Worm (Caenorhabditis elegans): ENCODE results near the gene nspg-7.1.

DNA sequence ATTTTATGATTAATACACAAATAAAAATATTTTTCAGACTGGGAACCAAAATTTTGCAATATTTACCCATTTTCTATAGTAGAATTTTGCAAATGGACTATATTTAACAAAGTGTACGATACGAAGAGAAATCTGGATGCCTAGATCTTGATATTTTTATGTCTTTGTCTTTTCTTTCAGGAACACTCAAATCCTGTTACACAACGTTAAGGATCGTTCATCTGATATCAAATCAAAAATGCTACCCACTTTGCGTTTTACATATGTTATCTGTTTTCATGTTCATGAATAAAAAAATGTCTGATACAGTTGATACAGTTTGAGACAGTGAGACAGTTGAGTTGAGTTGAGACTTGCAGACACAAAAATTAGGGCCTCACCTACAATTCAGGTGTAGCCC is 34.4 kb downstream of the nspg-7.1 start, which contains the start of gene F49C12.1:
- TF ChIP-seq dve-1 (tag; optimal IDR thresholded peaks at IDR 0.05; ENCODE audit: insufficient read depth) (no peak), daf-12 (tag; optimal IDR thresholded peaks at IDR 0.05) (no peak), ceh-82 (tag; optimal IDR thresholded peaks at IDR 0.05) (no peak), T20F7.1 (GFP tag; optimal IDR thresholded peaks at IDR 0.05) (no peak), snpc-4 (tag; optimal IDR thresholded peaks at IDR 0.05) (no peak), pqm-1 (tag; optimal IDR thresholded peaks at IDR 0.05) (no peak), lin-15B (tag; optimal IDR thresholded peaks at IDR 0.05) (no peak), nhr-28 (tag; optimal IDR thresholded peaks at IDR 0.05) (no peak), aha-1 (tag) (peak; percentile 51), nhr-25 (tag; optimal IDR thresholded peaks at IDR 0.05; ENCODE audit: borderline replicate concordance, insufficient read depth) (no peak), ama-1 (optimal IDR thresholded peaks at IDR 0.05) (no peak), skn-1 (tag; optimal IDR thresholded peaks at IDR 0.05) (no peak)
